Fruit fly (Drosophila melanogaster): Measurements from ENCODE around the gene cac.
A peak's percentile ranks its signal among the peaks of the same experiment; 100 is the strongest.

The cac gene

DNA sequence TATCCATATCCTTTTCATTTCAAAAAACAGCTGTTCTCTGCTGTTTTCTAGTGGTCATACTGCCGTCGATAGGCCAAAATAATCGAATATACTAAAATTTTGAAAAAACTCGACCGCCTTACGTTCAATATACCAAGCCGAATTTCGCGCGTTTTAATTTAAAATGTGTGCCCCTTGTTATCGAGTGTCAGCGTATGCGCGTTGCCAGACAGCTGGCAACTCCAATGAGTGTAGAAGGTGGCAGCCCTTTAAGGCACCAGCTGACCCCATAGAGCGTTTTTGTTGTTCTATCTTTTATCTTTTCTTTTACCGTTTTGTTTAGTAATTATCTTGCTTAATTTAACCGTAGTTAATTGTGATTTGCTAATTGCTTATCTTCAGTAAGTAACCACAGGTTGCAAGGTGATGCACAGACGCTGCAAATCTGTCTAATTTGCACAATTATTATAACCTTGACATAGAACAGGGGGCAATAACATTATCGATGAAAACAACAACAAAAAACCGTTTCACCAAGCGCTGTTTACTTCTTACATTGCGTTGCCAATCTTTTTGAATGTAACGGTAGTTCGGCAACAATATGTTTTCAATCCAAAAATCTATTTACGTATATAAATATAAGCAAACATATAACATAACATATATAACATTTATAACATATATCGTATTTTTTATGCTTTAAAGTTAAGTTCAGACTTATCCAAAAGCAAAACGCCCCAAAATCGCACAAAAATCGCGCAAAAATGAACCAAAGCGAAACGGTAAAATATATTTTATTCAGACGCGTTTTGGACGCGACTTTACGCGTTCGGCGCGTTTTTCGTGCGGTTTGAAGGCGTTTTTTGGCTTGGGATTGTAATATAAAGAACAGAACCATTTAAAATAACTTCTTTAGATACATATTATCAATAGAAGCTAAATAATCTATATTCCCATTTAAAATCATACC lies 27.5 kb upstream of the cac start, which contains the start of the genes CG1492 and regucalcin:
CG1492 (minus strand) TSS at position 63 of the 949 bp plus-strand sequence.
regucalcin (plus strand) TSS at position 229 of the 949 bp plus-strand sequence.
- no peak for TF ChIP-seq CG8478 (optimal IDR thresholded peaks at IDR 0.05)
- no peak for TF ChIP-seq Dll (optimal IDR thresholded peaks at IDR 0.05)
- TF ChIP-seq pan (optimal IDR thresholded peaks at IDR 0.05) = no peak
- no peak for TF ChIP-seq usp (GFP tag; optimal IDR thresholded peaks at IDR 0.05)
- no peak for TF ChIP-seq psq (optimal IDR thresholded peaks at IDR 0.05)
- TF ChIP-seq EcR (GFP tag; optimal IDR thresholded peaks at IDR 0.05) = no peak

DNA sequence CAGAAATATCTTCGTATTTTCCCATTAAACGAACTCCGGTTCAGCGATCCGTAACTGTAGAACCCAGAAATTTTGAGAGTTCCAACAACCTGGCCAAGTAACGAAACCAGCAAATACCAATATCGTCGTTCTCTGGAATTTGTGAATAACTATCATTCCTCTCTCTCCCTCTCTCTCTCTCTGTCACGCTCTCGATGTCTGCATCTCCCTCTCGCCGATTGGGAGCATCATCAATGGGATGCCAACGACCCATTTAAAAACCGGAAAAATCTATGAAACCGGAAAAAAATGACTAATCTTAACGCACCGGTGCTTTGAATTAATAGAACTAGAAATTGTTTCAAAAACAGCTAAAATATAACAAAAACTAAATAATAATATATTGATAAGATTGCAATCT lies 22.7 kb upstream of the cac start:
- TF ChIP-seq EcR (GFP tag; optimal IDR thresholded peaks at IDR 0.05) (no peak), psq (optimal IDR thresholded peaks at IDR 0.05) (no peak), Dll (optimal IDR thresholded peaks at IDR 0.05) (no peak), usp (GFP tag; optimal IDR thresholded peaks at IDR 0.05) (no peak)

DNA sequence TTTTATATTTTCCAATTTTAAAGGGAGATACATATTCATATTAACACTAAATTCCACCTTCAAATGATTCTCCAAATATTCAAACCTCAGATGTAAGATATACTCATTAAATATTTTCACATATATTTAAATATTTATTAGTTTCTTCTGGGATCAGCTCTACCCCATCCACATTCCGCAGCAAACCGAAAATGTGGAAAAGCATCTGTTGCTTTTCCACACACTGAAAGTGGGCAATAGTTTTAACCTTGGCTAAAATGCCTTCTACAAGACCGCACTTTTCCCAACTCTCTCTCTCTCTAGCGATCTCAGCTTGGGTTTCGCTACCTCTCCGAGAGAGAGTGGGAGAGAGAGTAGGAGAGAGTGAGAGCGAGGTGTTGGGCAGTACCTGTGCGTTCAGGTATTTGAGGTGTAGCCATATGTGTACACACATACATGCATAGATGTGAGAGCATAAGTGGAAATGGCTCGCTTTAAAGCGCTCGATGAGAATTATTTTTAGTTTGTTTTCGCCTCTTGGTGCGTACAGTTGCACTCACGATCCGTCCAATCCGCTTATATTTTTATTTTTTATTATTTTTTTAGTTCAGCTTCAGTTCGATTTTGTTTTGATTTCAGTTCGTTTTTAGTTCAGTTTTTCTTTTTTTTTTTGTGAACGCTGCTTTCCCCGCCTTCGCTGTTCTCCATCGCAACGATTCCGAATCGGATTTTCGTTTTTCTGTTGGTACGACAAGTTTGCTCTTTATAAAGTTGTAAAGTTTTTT lies 22.0 kb upstream of the cac start, which contains the start of gene CG1806:
CG1806 (plus strand) TSS at position 499 of the 764 bp plus-strand sequence.
- TF ChIP-seq Dll (optimal IDR thresholded peaks at IDR 0.05) (peak; percentile 55), EcR (GFP tag; optimal IDR thresholded peaks at IDR 0.05) (no peak), psq (optimal IDR thresholded peaks at IDR 0.05) (no peak), pan (optimal IDR thresholded peaks at IDR 0.05) (no peak), usp (GFP tag; optimal IDR thresholded peaks at IDR 0.05) (no peak), CG8478 (optimal IDR thresholded peaks at IDR 0.05) (no peak)

DNA sequence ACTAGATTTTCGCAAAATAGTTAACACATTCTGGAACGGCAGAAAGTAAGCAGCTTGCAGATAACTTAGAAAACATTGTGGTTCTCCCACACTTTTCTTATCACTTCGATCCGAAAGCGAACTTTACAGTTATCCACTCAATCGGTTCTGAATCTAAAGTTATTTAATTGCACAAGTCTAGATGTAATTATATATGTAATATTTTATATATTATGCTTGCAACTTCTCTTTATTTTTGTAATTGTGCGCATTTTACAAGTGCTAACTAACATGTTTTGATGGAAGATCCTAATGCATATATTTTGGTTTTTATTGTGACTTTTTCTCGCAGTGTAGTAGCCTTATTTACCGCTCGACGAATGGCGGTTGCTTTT lies 19.5 kb upstream of the cac start:
- TF ChIP-seq CG8478 (optimal IDR thresholded peaks at IDR 0.05) (no peak), pan (optimal IDR thresholded peaks at IDR 0.05) (no peak), psq (optimal IDR thresholded peaks at IDR 0.05) (no peak), EcR (GFP tag; optimal IDR thresholded peaks at IDR 0.05) (no peak), usp (GFP tag; optimal IDR thresholded peaks at IDR 0.05) (no peak), Dll (optimal IDR thresholded peaks at IDR 0.05) (no peak)

DNA sequence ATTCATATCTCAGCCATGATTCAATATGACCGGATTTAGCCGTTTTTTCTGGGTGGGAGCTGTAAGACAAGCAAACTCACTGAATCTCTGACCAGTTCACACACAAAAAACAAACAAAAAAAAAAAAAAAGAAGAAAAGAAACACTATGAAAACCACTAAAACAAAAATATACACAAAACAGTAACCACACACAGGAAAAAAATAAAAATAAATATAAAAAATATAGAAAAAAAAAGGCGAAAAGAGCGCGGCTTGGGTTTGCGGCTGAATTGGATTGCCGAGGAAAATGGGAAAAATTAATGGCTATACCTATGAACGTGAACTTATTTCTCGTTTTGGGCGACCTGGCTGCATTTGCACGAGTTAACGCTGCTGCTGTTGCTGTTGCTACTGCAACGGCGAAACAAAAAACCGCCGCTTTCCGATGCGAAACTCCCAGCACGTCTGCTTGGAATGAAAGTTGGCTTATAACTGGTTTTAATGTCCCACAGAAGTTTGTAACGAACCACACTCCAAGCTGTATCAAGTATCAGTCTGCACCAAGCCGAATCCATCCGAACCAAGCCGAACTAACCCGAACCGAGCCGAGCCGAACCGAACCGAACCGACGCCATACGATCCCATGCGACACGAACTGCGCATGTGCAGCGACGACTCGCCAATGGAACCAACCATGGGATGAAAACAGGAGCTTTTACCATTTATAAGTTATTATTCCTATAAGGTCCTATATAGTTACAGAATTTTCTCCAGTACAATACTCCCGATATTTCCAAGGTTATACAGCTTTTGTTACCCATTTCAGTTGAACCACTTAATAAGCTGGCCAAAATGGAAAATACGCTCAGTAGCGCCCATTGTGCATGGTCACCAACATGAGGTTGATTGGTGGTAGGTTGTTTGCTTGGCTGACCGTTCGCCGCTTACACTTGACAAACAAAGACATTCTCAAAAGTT lies 18.8 kb upstream of the cac start, which contains the start of gene fw:
fw (minus strand) TSS at position 478 of the 958 bp plus-strand sequence.
- TF ChIP-seq pan (optimal IDR thresholded peaks at IDR 0.05) (no peak), EcR (GFP tag; optimal IDR thresholded peaks at IDR 0.05) (no peak), Dll (optimal IDR thresholded peaks at IDR 0.05) (no peak), psq (optimal IDR thresholded peaks at IDR 0.05) (no peak), CG8478 (optimal IDR thresholded peaks at IDR 0.05) (no peak), usp (GFP tag; optimal IDR thresholded peaks at IDR 0.05) (no peak)

DNA sequence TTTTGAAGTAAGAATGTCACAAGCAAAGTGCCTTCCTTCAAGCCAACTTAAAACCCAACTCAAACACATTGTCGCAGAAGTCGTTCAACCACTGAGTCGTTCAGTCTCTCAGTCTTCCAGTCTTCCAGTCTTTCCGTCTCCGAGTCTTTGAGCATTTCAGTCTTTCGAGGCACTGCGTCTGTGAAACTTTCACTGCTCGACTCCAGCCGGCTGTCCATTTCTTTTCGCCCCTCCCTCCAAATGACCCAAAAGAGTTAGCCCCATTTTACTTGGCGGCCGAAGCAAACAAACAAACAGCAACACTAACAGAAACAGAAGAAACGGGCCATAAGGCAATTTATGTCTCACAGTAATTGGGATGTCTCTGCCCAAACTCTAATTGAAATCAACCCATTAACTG lies 16.1 kb upstream of the cac start:
- no peak for TF ChIP-seq EcR (GFP tag; optimal IDR thresholded peaks at IDR 0.05)
- TF ChIP-seq Dll (optimal IDR thresholded peaks at IDR 0.05) = no peak
- TF ChIP-seq psq (optimal IDR thresholded peaks at IDR 0.05) = no peak
- TF ChIP-seq usp (GFP tag; optimal IDR thresholded peaks at IDR 0.05) = no peak
- no peak for TF ChIP-seq CG8478 (optimal IDR thresholded peaks at IDR 0.05)
- no peak for TF ChIP-seq pan (optimal IDR thresholded peaks at IDR 0.05)

DNA sequence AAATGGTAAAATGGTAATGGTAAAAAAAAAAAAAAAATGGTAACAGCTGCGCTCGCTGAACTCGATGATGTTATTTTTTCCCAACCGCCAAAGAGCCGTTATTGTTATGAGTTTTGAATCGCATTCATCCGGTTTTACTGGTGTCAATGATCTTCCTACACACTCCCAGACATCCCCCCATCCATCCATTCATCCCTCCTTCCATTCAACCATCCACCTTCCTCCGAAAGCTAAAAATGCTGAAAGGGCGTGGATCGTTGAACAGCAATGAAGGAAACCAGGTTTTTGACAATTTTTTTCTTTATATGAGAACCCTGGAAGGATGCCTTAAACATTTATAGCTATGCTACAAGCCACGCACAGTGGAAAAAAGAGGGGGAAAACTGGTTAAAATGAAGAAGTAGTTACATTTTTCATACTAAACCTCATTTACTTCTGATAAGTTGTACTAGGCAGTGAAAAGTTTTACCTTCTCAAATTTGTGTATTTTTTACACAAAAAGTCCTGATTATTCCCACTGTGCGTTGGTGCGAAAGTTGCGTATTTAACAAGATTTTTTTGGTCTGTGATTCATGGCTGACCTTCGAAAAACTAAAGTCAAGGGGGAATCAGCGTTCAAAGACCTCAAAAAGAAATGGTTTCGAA lies 15.2 kb upstream of the cac start:
- no peak for TF ChIP-seq pan (optimal IDR thresholded peaks at IDR 0.05)
- no peak for TF ChIP-seq usp (GFP tag; optimal IDR thresholded peaks at IDR 0.05)
- no peak for TF ChIP-seq CG8478 (optimal IDR thresholded peaks at IDR 0.05)
- TF ChIP-seq EcR (GFP tag; optimal IDR thresholded peaks at IDR 0.05) = no peak
- TF ChIP-seq psq (optimal IDR thresholded peaks at IDR 0.05) = no peak
- no peak for TF ChIP-seq Dll (optimal IDR thresholded peaks at IDR 0.05)

DNA sequence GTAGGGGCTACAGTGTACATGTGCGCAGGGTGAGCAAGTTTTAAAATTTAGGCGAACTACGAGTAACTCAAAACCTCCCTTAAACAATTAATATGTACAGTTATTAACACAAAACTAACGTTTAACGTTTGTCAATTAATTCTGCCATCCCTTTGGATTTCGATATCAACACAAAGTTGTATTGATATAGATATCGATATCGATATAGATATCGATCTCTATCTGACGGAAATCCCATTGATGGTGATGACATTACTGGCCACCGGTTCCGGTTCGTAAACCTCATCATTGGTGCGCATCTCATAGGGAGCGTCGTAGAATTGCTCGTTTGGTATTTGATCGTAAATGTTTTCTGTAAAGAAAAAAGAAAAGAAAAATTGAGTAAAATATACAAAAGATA lies 8.4 kb upstream of the cac start:
- TF ChIP-seq Dll (optimal IDR thresholded peaks at IDR 0.05) (no peak), pan (optimal IDR thresholded peaks at IDR 0.05) (no peak), psq (optimal IDR thresholded peaks at IDR 0.05) (no peak), EcR (GFP tag; optimal IDR thresholded peaks at IDR 0.05) (no peak), CG8478 (optimal IDR thresholded peaks at IDR 0.05) (no peak), usp (GFP tag; optimal IDR thresholded peaks at IDR 0.05) (no peak)

DNA sequence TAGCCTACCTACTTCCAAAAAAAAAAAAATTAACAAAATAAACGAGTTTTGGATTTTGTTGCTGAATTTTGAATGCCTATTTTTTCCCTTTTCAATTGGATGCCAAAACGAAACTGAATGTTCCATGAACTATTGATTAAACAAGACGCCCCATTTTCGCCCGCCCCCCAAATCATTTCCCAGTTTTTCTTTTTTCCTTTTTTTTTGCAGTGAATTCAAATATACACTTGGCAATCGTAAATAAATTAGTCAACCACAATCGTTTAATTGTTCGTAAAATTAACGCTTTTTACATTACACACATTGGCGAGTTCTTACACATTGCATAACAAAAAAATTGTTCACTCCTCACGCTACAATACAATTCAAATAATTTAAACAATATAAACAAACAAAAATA lies 7.8 kb upstream of the cac start, which contains the start of gene CG18130:
CG18130 (minus strand) TSS at position 101 of the 400 bp plus-strand sequence.
- TF ChIP-seq usp (GFP tag; optimal IDR thresholded peaks at IDR 0.05) = no peak
- TF ChIP-seq EcR (GFP tag; optimal IDR thresholded peaks at IDR 0.05) = no peak
- no peak for TF ChIP-seq psq (optimal IDR thresholded peaks at IDR 0.05)
- TF ChIP-seq CG8478 (optimal IDR thresholded peaks at IDR 0.05) = no peak
- TF ChIP-seq pan (optimal IDR thresholded peaks at IDR 0.05) = no peak
- TF ChIP-seq Dll (optimal IDR thresholded peaks at IDR 0.05) = no peak

DNA sequence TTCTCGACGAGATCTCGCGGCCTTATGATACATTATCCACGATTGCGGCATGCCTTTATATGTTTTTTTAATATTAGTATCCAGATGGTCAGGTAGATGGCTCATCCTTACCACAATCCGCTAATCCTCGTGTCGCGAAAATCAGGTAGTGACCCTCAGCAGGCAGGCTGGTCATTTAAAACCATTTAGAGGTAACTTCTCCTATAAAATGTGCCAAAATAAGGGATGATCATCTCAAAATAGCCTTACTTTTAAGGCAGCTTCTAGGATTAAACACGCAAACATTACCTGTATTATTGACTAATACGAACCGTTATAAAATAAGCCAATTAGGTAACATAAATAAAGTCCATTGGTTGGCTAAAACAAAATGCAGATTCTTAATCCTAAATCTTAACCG lies 4.0 kb upstream of the cac start, which contains the start of gene tsg:
tsg (minus strand) TSS at position 37 of the 400 bp plus-strand sequence.
- no peak for TF ChIP-seq Dll (optimal IDR thresholded peaks at IDR 0.05)

Measured in whole organism.